Worm (Caenorhabditis elegans) whole organism, late embryonic: ENCODE measurements around the gene ZK596.3.

ENCODE experiments used
- C08G9.2 ChIP-seq: sonication (generic microtip); optimal IDR thresholded peaks from 2 replicates; lab custom pipeline; 2016; ENCODE audit warnings: mild to moderate bottlenecking, missing genetic modification characterization, moderate library complexity, missing compliant biosample characterization
- C38D4.7 ChIP-seq: fragments of 200-800 bp; sonication (Bioruptor generic); optimal IDR thresholded peaks from 2 replicates; lab custom pipeline; 2018; ENCODE audit warnings: mild to moderate bottlenecking, missing genetic modification characterization, moderate library complexity, missing compliant biosample characterization
- F13H6.1 ChIP-seq: sonication (generic microtip); optimal IDR thresholded peaks from 2 replicates; lab custom pipeline; 2016; ENCODE audit warnings: missing genetic modification characterization, missing compliant biosample characterization
- T23F11.4 ChIP-seq: fragments of 200-800 bp; sonication (Bioruptor generic); optimal IDR thresholded peaks from 2 replicates; lab custom pipeline; 2018; ENCODE audit warnings: mild to moderate bottlenecking, missing genetic modification characterization, missing compliant biosample characterization
- Y22D7AL.16 ChIP-seq: sonication (generic microtip); optimal IDR thresholded peaks from 2 replicates; lab custom pipeline; 2016; ENCODE audit warnings: missing genetic modification characterization, missing compliant biosample characterization
- ceh-14 ChIP-seq: sonication (generic microtip); optimal IDR thresholded peaks from 2 replicates; lab custom pipeline; 2016; ENCODE audit warnings: missing genotype, missing genetic modification characterization, missing compliant biosample characterization
- ceh-18 ChIP-seq: sonication (generic microtip); optimal IDR thresholded peaks from 2 replicates; lab custom pipeline; 2016; ENCODE audit warnings: missing genetic modification characterization, missing compliant biosample characterization
- ceh-19 ChIP-seq: fragments of 200-800 bp; sonication (Bioruptor generic); optimal IDR thresholded peaks from 2 replicates; lab custom pipeline; 2018; ENCODE audit warnings: mild to moderate bottlenecking, missing genetic modification characterization, missing compliant biosample characterization
- ceh-31 ChIP-seq: sonication (generic microtip); optimal IDR thresholded peaks from 2 replicates; lab custom pipeline; 2016; ENCODE audit warnings: missing genetic modification characterization, missing compliant biosample characterization
- ceh-34 ChIP-seq: sonication (generic microtip); optimal IDR thresholded peaks from 2 replicates; lab custom pipeline; 2016; ENCODE audit warnings: mild to moderate bottlenecking, missing genetic modification characterization, missing compliant biosample characterization
- ceh-48 ChIP-seq: sonication (generic microtip); optimal IDR thresholded peaks from 2 replicates; lab custom pipeline; 2016; ENCODE audit warnings: missing genetic modification characterization, inconsistent platforms, missing compliant biosample characterization
- dmd-4 ChIP-seq: sonication (generic microtip); optimal IDR thresholded peaks from 2 replicates; lab custom pipeline; 2016; ENCODE audit warnings: borderline replicate concordance, missing genetic modification characterization, missing compliant biosample characterization
- elt-2 ChIP-seq: sonication (generic microtip); optimal IDR thresholded peaks from 2 replicates; lab custom pipeline; 2016; ENCODE audit warnings: missing genetic modification reagents, missing genetic modification characterization, missing compliant biosample characterization
- elt-4 ChIP-seq: sonication (generic microtip); optimal IDR thresholded peaks from 2 replicates; lab custom pipeline; 2016; ENCODE audit warnings: missing genetic modification characterization, missing compliant biosample characterization
- fkh-6 ChIP-seq: sonication (generic microtip); optimal IDR thresholded peaks from 2 replicates; lab custom pipeline; 2016; ENCODE audit warnings: missing genetic modification characterization, missing compliant biosample characterization
- gmeb-2 ChIP-seq: sonication (generic microtip); optimal IDR thresholded peaks from 2 replicates; lab custom pipeline; 2016; ENCODE audit warnings: missing genetic modification characterization, inconsistent platforms, missing compliant biosample characterization
- hlh-13 ChIP-seq: fragments of 200-800 bp; sonication (Bioruptor generic); optimal IDR thresholded peaks from 2 replicates; lab custom pipeline; 2018; ENCODE audit warnings: mild to moderate bottlenecking, missing genetic modification characterization, missing compliant biosample characterization
- hlh-15 ChIP-seq: sonication (generic microtip); optimal IDR thresholded peaks from 2 replicates; lab custom pipeline; 2016; ENCODE audit warnings: missing genetic modification characterization, missing compliant biosample characterization
- hlh-30 ChIP-seq: sonication (generic microtip); optimal IDR thresholded peaks from 2 replicates; lab custom pipeline; 2017; ENCODE audit warnings: antibody characterized with exemption, missing genetic modification characterization, missing compliant biosample characterization; ENCODE audit not compliant: insufficient read depth
- hlh-6 ChIP-seq: sonication (generic microtip); optimal IDR thresholded peaks from 2 replicates; lab custom pipeline; 2016; ENCODE audit warnings: missing genotype, missing genetic modification characterization, missing compliant biosample characterization
- lim-6 ChIP-seq: sonication (generic microtip); optimal IDR thresholded peaks from 2 replicates; lab custom pipeline; 2016; ENCODE audit warnings: missing genetic modification characterization, missing compliant biosample characterization
- mec-3 ChIP-seq: sonication (generic microtip); optimal IDR thresholded peaks from 2 replicates; lab custom pipeline; 2016; ENCODE audit warnings: borderline replicate concordance, missing genetic modification characterization, missing compliant biosample characterization
- npax-4 ChIP-seq: sonication (generic microtip); optimal IDR thresholded peaks from 2 replicates; lab custom pipeline; 2016; ENCODE audit warnings: missing genetic modification characterization, missing compliant biosample characterization
- pat-9 ChIP-seq: fragments of 200-800 bp; sonication (Bioruptor generic); optimal IDR thresholded peaks from 2 replicates; lab custom pipeline; 2018; ENCODE audit warnings: mild to moderate bottlenecking, missing genetic modification characterization, moderate library complexity, missing compliant biosample characterization
- pax-1 ChIP-seq: fragments of 150-350 bp; optimal IDR thresholded peaks from 2 replicates; lab custom pipeline; 2014; ENCODE audit warnings: missing biosample characterization, missing genetic modification characterization
- pha-2 ChIP-seq: sonication (generic microtip); optimal IDR thresholded peaks from 2 replicates; lab custom pipeline; 2017; ENCODE audit warnings: mild to moderate bottlenecking, missing genetic modification characterization, missing compliant biosample characterization
- pha-4 ChIP-seq: fragments of 150-350 bp; optimal IDR thresholded peaks from 2 replicates; lab custom pipeline; 2018; ENCODE audit warnings: missing biosample characterization, missing genetic modification reagents, missing genetic modification characterization
- pqm-1 ChIP-seq: sonication (generic microtip); optimal IDR thresholded peaks from 2 replicates; lab custom pipeline; 2016; ENCODE audit warnings: missing genetic modification characterization, missing compliant biosample characterization
- sdc-2 ChIP-seq: sonication (generic microtip); optimal IDR thresholded peaks from 2 replicates; lab custom pipeline; 2016; ENCODE audit warnings: missing genotype, missing genetic modification characterization, missing compliant biosample characterization
- sox-2 ChIP-seq: fragments of 200-800 bp; sonication (Bioruptor generic); IDR thresholded peaks from 2 replicates; pipeline ENCODE4 v1.3.6; 2022; ENCODE audit warnings: missing genetic modification reagents, missing genetic modification characterization, missing compliant biosample characterization
- sox-4 ChIP-seq: sonication (generic microtip); optimal IDR thresholded peaks from 2 replicates; lab custom pipeline; 2017; ENCODE audit warnings: mild to moderate bottlenecking, missing genetic modification characterization, inconsistent platforms, missing compliant biosample characterization
- syd-9 ChIP-seq: sonication (generic microtip); optimal IDR thresholded peaks from 2 replicates; lab custom pipeline; 2016; ENCODE audit warnings: mild to moderate bottlenecking, missing genetic modification characterization, moderate library complexity, missing compliant biosample characterization
- tbx-7 ChIP-seq: sonication (generic microtip); optimal IDR thresholded peaks from 2 replicates; lab custom pipeline; 2016; ENCODE audit warnings: missing genotype, missing genetic modification characterization, missing compliant biosample characterization
- unc-3 ChIP-seq, 2 experiments: fragments of 200-800 bp in 1 of 2; sonication (Bioruptor generic) in 1 of 2; sonication (generic microtip) in 1 of 2; conservative IDR thresholded peaks in 1 of 2; optimal IDR thresholded peaks in 1 of 2; 2 replicates each; pipeline versions ENCODE4 v1.3.6 to Lab custom; 2016 to 2022; ENCODE audit warnings: missing compliant biosample characterization in 2 of 2, missing genetic modification characterization in 2 of 2, missing genetic modification reagents in 1 of 2
- unc-42 ChIP-seq: sonication (generic microtip); optimal IDR thresholded peaks from 2 replicates; lab custom pipeline; 2016; ENCODE audit warnings: missing genotype, missing genetic modification characterization, missing compliant biosample characterization
- unc-55 ChIP-seq: sonication (generic microtip); optimal IDR thresholded peaks from 2 replicates; lab custom pipeline; 2017; ENCODE audit warnings: missing biosample characterization, missing genetic modification reagents, missing genetic modification characterization
- zip-5 ChIP-seq: sonication (generic microtip); optimal IDR thresholded peaks from 2 replicates; lab custom pipeline; 2016; ENCODE audit warnings: missing genetic modification characterization, missing compliant biosample characterization
- ztf-16 ChIP-seq: sonication (generic microtip); optimal IDR thresholded peaks from 2 replicates; lab custom pipeline; 2017; ENCODE audit warnings: missing genetic modification characterization, missing compliant biosample characterization

ZK596.3 gene

ce11 chrIV:10904282-10904681 is at the start of gene ZK596.3:
Gene ZK596.3, minus strand, starts transcription at chrIV:10904382.
- TF ChIP-seq sox-4 (tag; lab: Kevin White, UChicago) (no peak), T23F11.4 (no peak), ceh-48 (tag; lab: Kevin White, UChicago) (no peak), sox-2 (GFP tag; lab: Robert Waterston, UW) (no peak)

DNA sequence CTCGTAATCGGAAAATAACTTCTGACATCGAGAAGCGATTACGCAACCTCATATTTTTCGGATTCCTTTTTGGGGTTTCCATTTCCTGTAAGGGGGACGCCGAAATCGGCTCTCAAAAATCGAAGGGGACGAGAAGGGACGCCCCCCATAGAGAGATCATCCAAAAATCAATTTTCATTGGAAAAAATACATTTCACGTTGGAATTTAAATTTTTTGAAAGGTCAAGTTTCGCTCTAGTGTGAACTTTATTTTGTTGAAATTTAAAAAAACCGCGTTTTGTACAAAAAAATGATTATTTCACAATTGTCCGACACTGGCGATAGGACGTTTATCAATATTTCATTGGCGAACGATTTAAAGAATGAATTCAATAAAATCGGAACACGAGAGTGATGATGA is 47.8 kb upstream of the ZK596.3 start, which contains the start of gene Y69E1A.3:
Gene Y69E1A.3 (plus strand): TSS at position 301 of the 400 bp plus-strand sequence.
- TF ChIP-seq pha-2 (no peak), sox-2 (GFP tag; lab: Robert Waterston, UW) (no peak), unc-42 (tag; lab: Kevin White, UChicago) (no peak), hlh-6 (tag; lab: Kevin White, UChicago) (no peak), fkh-6 (no peak), gmeb-2 (no peak), hlh-30 (tag; lab: Kevin White, UChicago) (no peak), F13H6.1 (tag; lab: Kevin White, UChicago) (no peak), ceh-34 (tag; lab: Kevin White, UChicago) (no peak), unc-3 (GFP tag; conservative IDR thresholded peaks at IDR 0.05; lab: Robert Waterston, UW) (no peak), unc-3 (tag; optimal IDR thresholded peaks at IDR 0.05; lab: Kevin White, UChicago) (no peak), pax-1 (tag; lab: Kevin White, UChicago) (no peak), pqm-1 (no peak), pha-4 (tag; lab: Kevin White, UChicago) (no peak), C38D4.7 (GFP tag; lab: Kevin White, UChicago) (no peak), elt-2 (tag; lab: Kevin White, UChicago) (no peak), tbx-7 (no peak), mec-3 (tag; lab: Kevin White, UChicago) (no peak), syd-9 (tag; lab: Kevin White, UChicago) (no peak), ceh-31 (no peak)

ce11 chrIV:10950363-10951214 is 46.4 kb upstream of the ZK596.3 start:
- no peak for TF ChIP-seq zip-5
- no peak for TF ChIP-seq ztf-16 (tag; lab: Kevin White, UChicago)
- no peak for TF ChIP-seq ceh-19 (GFP tag; lab: Kevin White, UChicago)

DNA sequence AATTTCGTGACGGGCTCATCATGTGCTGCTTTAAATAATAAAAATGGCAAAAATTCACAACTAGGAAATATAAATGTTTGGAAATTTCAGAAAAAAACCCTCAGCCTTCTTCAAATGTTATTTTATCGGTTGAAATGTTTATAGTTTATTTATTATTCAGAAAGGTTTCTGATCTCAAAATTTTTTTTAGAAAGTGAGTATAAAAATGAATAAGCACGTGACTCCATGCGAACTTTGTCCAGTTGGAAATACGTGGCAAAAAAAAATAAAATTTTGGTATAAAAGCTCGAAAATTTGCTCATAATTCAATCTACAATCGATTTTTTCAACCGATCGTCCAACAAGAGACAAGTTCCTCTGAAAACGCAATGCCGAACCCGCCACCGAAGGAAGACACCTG is 45.3 kb upstream of the ZK596.3 start, which contains the start of gene nsph-3.1:
Gene nsph-3.1 (plus strand): TSS at position 301 of the 400 bp plus-strand sequence.
- TF ChIP-seq ceh-14 (tag; lab: Kevin White, UChicago) (no peak), hlh-15 (no peak), npax-4 (tag; lab: Kevin White, UChicago) (no peak), Y22D7AL.16 (tag; lab: Kevin White, UChicago) (no peak), unc-55 (GFP tag; lab: Kevin White, UChicago) (no peak), ceh-48 (tag; lab: Kevin White, UChicago) (no peak), C08G9.2 (tag; lab: Kevin White, UChicago) (no peak), elt-4 (tag; lab: Kevin White, UChicago) (no peak), sox-2 (GFP tag; lab: Robert Waterston, UW) (no peak)

DNA sequence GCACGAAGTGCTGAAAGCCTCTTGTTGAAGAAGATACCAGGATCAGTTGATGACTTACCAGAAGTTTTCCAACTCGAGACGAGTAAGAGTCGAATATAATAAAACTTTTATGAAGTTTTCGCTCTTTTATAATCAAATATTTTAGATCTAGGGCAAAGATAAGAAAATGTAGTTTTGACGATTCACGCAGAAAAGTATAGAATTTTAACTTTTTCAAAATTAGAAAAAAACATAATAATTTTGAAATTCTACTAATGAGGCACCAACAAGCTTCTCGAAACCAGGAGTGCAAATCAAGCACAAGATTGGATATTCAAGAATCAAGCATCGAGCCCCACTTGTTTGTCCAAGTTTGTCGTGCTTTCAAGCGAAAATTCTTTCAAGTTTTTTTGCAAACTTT is 44.6 kb upstream of the ZK596.3 start, which contains the start of gene Y69E1A.1:
Gene Y69E1A.1 (minus strand): TSS at position 101 of the 400 bp plus-strand sequence.
- no peak for TF ChIP-seq ceh-34 (tag; lab: Kevin White, UChicago)
- TF ChIP-seq C08G9.2 (tag; lab: Kevin White, UChicago): no peak
- TF ChIP-seq pat-9 (tag; lab: Kevin White, UChicago): no peak
- TF ChIP-seq sdc-2 (tag; lab: Kevin White, UChicago): no peak
- TF ChIP-seq lim-6 (tag; lab: Kevin White, UChicago): no peak
- no peak for TF ChIP-seq hlh-15
- TF ChIP-seq pax-1 (tag; lab: Kevin White, UChicago): no peak
- no peak for TF ChIP-seq pha-4 (tag; lab: Kevin White, UChicago)
- no peak for TF ChIP-seq ceh-31
- no peak for TF ChIP-seq ceh-18
- no peak for TF ChIP-seq hlh-13 (GFP tag; lab: Kevin White, UChicago)
- no peak for TF ChIP-seq dmd-4 (tag; lab: Kevin White, UChicago)
- no peak for TF ChIP-seq pqm-1
- TF ChIP-seq unc-3 (GFP tag; conservative IDR thresholded peaks at IDR 0.05; lab: Robert Waterston, UW): no peak
- TF ChIP-seq unc-3 (tag; optimal IDR thresholded peaks at IDR 0.05; lab: Kevin White, UChicago): no peak
- TF ChIP-seq elt-2 (tag; lab: Kevin White, UChicago): no peak
